Worm (Caenorhabditis elegans) whole organism, early embryonic: Measurements from ENCODE around the gene zig-4.

Experiments used
- aly-1 ChIP-seq: sonication (generic microtip); optimal IDR thresholded peaks from 2 replicates; lab custom pipeline; 2016; ENCODE audit warnings: missing genetic modification characterization, missing compliant biosample characterization
- ama-1 ChIP-seq: fragments of 150-350 bp; optimal IDR thresholded peaks from 2 replicates; lab custom pipeline; 2014
- ceh-13 ChIP-seq: fragments of 200-800 bp; sonication (Bioruptor generic); optimal IDR thresholded peaks from 2 replicates; lab custom pipeline; 2018; ENCODE audit warnings: mild to moderate bottlenecking, missing genetic modification characterization, missing compliant biosample characterization
- flt-1 ChIP-seq: fragments of 200-800 bp; sonication (Bioruptor generic); IDR thresholded peaks from 2 replicates; pipeline ENCODE4 v1.3.6; 2022; ENCODE audit warnings: missing genetic modification characterization, missing compliant biosample characterization
- hnd-1 ChIP-seq: sonication (generic microtip); optimal IDR thresholded peaks from 2 replicates; lab custom pipeline; 2016; ENCODE audit warnings: missing genetic modification characterization, missing compliant biosample characterization
- sea-1 ChIP-seq: fragments of 200-800 bp; sonication (Bioruptor generic); conservative IDR thresholded peaks from 2 replicates; pipeline ENCODE4 v1.3.6; 2022; ENCODE audit warnings: missing genetic modification characterization, missing compliant biosample characterization
- tbx-37 ChIP-seq: fragments of 200-800 bp; sonication (Bioruptor generic); conservative IDR thresholded peaks from 2 replicates; pipeline ENCODE4 v1.3.6; 2022; ENCODE audit warnings: missing genetic modification reagents, missing genetic modification characterization, missing compliant biosample characterization

ce11 chrX:7880848-7881247, 44.4 kb upstream of the zig-4 start, which contains the start of gene C39D10.8:
- no peak for TF ChIP-seq sea-1 (GFP tag; lab: Robert Waterston, UW)
- no peak for TF ChIP-seq tbx-37 (GFP tag; lab: Robert Waterston, UW)
- TF ChIP-seq ama-1 (lab: Kevin White, UChicago), result no peak
- no peak for TF ChIP-seq aly-1 (tag; lab: Kevin White, UChicago)
- no peak for TF ChIP-seq flt-1 (GFP tag; lab: Robert Waterston, UW)
- TF ChIP-seq ceh-13 (GFP tag; lab: Kevin White, UChicago), result no peak
- TF ChIP-seq hnd-1, result no peak
